Worm (Caenorhabditis elegans): ENCODE measurements around the gene R02F2.6.

DNA sequence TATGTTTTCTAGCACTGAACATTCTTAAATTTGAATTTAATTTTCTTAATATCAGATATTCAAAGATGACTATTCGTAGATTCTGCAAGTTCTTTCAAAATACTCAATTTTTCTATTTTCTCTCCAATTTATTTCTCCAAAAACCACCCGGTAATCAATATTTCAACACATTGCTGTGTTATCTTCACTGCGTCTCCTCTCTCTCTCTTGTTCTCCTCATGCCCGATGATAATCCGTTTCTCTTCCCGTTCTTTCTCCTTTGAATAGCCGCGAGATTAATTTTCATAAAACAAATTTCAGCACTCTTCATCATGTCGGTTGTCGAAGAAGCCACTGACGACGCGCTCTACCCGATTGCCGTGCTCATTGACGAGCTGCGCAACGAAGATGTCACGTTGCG, 28.3 kb downstream of the R02F2.6 start, which contains the start of gene paa-1:
- no peak for TF ChIP-seq W03F9.2 (tag; optimal IDR thresholded peaks at IDR 0.05)
- TF ChIP-seq dao-5 (tag; optimal IDR thresholded peaks at IDR 0.05), result no peak
- no peak for TF ChIP-seq him-1 (tag; optimal IDR thresholded peaks at IDR 0.05)

Data from whole organism, L4/young adult.